Fruit fly (Drosophila melanogaster): ENCODE results near the gene CG42588.

CG42588 gene

DNA sequence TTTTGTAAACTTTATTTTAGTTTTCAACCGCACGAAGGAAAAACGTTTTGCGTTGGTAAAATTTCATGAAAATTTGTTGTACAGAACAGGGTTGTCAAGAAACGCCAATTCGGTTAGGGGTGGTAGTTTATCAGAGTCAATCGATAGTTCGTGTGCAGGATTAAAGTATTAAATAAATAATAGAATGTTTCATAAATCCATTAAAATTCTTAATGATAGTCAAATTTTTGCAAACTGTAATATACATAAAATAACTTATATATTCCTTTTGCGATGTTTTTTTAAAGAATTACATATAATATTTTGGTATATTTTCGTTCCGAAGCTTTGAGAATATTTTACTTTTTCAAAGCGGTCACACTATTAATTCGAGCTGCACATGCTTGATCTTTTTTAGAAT, at the start of gene CG42588, which contains the start of gene Sf3a2 (continued):
- TF ChIP-seq tin (GFP tag; optimal IDR thresholded peaks at IDR 0.05) (peak; percentile 74), gsb-n (tag; optimal IDR thresholded peaks at IDR 0.05) (no peak), CG4707 (GFP tag; optimal IDR thresholded peaks at IDR 0.05) (no peak), tap (tag; optimal IDR thresholded peaks at IDR 0.05) (peak; percentile 48), bcd (GFP tag; optimal IDR thresholded peaks at IDR 0.05) (no peak), CG4424 (GFP tag; optimal IDR thresholded peaks at IDR 0.05) (peak; percentile 50), wdn (GFP tag; IDR thresholded peaks at IDR 0.05) (no peak), gfzf (GFP tag; optimal IDR thresholded peaks at IDR 0.05) (peak; percentile 62), Neu2 (GFP tag; optimal IDR thresholded peaks at IDR 0.05; ENCODE audit: borderline replicate concordance) (no peak), pb (GFP tag; optimal IDR thresholded peaks at IDR 0.05) (no peak), Taf1 (GFP tag; IDR thresholded peaks at IDR 0.05) (no peak), CG17568 (GFP tag; optimal IDR thresholded peaks at IDR 0.05) (no peak), B-H2 (GFP tag; optimal IDR thresholded peaks at IDR 0.05) (peak; percentile 59), Dbx (GFP tag; IDR thresholded peaks at IDR 0.05) (peak; percentile 83), trh (GFP tag; optimal IDR thresholded peaks at IDR 0.05) (no peak), GATAe (GFP tag; conservative IDR thresholded peaks at IDR 0.05) (no peak), inv (GFP tag; IDR thresholded peaks at IDR 0.05; ENCODE audit: partially characterized antibody) (peak; percentile 80), kay (GFP tag; optimal IDR thresholded peaks at IDR 0.05) (peak; percentile 29), pho (GFP tag; optimal IDR thresholded peaks at IDR 0.05) (peak; percentile 64), br (optimal IDR thresholded peaks at IDR 0.05) (no peak), CG2120 (GFP tag; optimal IDR thresholded peaks at IDR 0.05) (peak; percentile 82), lov (optimal IDR thresholded peaks at IDR 0.05) (no peak), lov (GFP tag; IDR thresholded peaks at IDR 0.05) (0 out of 3 replicates have a peak, but pooled peaks have one; percentile 9), emc (GFP tag; optimal IDR thresholded peaks at IDR 0.05) (no peak), ham (GFP tag; IDR thresholded peaks at IDR 0.05) (no peak), Sin3A (optimal IDR thresholded peaks at IDR 0.05) (peak; percentile 21), Fer3 (tag; optimal IDR thresholded peaks at IDR 0.05) (no peak), CG3281 (GFP tag; optimal IDR thresholded peaks at IDR 0.05) (no peak), bbx (GFP tag; IDR thresholded peaks at IDR 0.05; ENCODE audit: partially characterized antibody) (peak; percentile 74), Dll (GFP tag; IDR thresholded peaks at IDR 0.05; ENCODE audit: partially characterized antibody) (peak; percentile 93), CG8388 (GFP tag; optimal IDR thresholded peaks at IDR 0.05) (peak; percentile 35), CG30020 (tag; optimal IDR thresholded peaks at IDR 0.05) (peak; percentile 79), ara (GFP tag; IDR thresholded peaks at IDR 0.05) (peak; percentile 63), CG10267 (tag; optimal IDR thresholded peaks at IDR 0.05) (peak; percentile 78), Gug (GFP tag; IDR thresholded peaks at IDR 0.05) (peak; percentile 75; the same call in 3 of the 4 replicates), Ravus (GFP tag; IDR thresholded peaks at IDR 0.05) (peak; percentile 7; the same call in 1 of the 2 replicates), CG5180 (GFP tag; optimal IDR thresholded peaks at IDR 0.05) (no peak), CkIIα-i1 (GFP tag; IDR thresholded peaks at IDR 0.05) (no peak), pros (GFP tag; optimal IDR thresholded peaks at IDR 0.05) (no peak), tna (GFP tag; IDR thresholded peaks at IDR 0.05; ENCODE audit: partially characterized antibody) (no peak), hb (GFP tag; IDR thresholded peaks at IDR 0.05; ENCODE audit: partially characterized antibody) (peak; percentile 64; the same call in 2 of the 3 replicates), sd (tag; optimal IDR thresholded peaks at IDR 0.05) (no peak), CG30431 (GFP tag; optimal IDR thresholded peaks at IDR 0.05) (no peak), CG2678 (tag; optimal IDR thresholded peaks at IDR 0.05) (no peak), TFAM (GFP tag; optimal IDR thresholded peaks at IDR 0.05) (no peak), CG12299 (tag; optimal IDR thresholded peaks at IDR 0.05) (no peak), CG34376 (GFP tag; optimal IDR thresholded peaks at IDR 0.05) (no peak), Usf (GFP tag; optimal IDR thresholded peaks at IDR 0.05) (no peak), kah (GFP tag; optimal IDR thresholded peaks at IDR 0.05) (no peak), sim (GFP tag; IDR thresholded peaks at IDR 0.05) (no peak), H15 (GFP tag; IDR thresholded peaks at IDR 0.05) (peak; percentile 68; the same call in 2 of the 3 replicates), bowl (GFP tag; IDR thresholded peaks at IDR 0.05) (no peak)
